Worm (Caenorhabditis elegans) whole organism, L1 larva: ENCODE results near the gene C05B5.2.
A peak's percentile ranks its signal among the peaks of the same experiment; 100 is the strongest.

Experiments
- C04F5.9 ChIP-seq: sonication (generic microtip); optimal IDR thresholded peaks from 2 replicates; lab custom pipeline; 2016; ENCODE audit warnings: missing genetic modification characterization, missing compliant biosample characterization
- C16A3.4 ChIP-seq: fragments of 150-350 bp; optimal IDR thresholded peaks from 2 replicates; lab custom pipeline; 2014; ENCODE audit warnings: missing biosample characterization, missing genetic modification characterization
- C34B4.2 ChIP-seq: sonication (generic microtip); optimal IDR thresholded peaks from 2 replicates; lab custom pipeline; 2017; ENCODE audit warnings: mild to moderate bottlenecking, missing genetic modification characterization, missing compliant biosample characterization
- Y116A8C.19 ChIP-seq: sonication (generic microtip); optimal IDR thresholded peaks from 2 replicates; lab custom pipeline; 2016; ENCODE audit warnings: missing compliant biosample characterization, missing genetic modification characterization, borderline replicate concordance
- alr-1 ChIP-seq: fragments of 200-800 bp; sonication (Bioruptor generic); optimal IDR thresholded peaks from 2 replicates; lab custom pipeline; 2018; ENCODE audit warnings: borderline replicate concordance, mild to moderate bottlenecking, missing genetic modification characterization, missing compliant biosample characterization
- aly-2 ChIP-seq: fragments of 150-350 bp; optimal IDR thresholded peaks from 2 replicates; lab custom pipeline; 2014; ENCODE audit warnings: missing biosample characterization, missing genetic modification characterization
- ama-1 ChIP-seq: fragments of 150-350 bp; optimal IDR thresholded peaks from 2 replicates; lab custom pipeline; 2014
- blmp-1 ChIP-seq: fragments of 150-350 bp; optimal IDR thresholded peaks from 2 replicates; lab custom pipeline; 2014; ENCODE audit warnings: missing biosample characterization, missing genetic modification characterization
- ceh-63 ChIP-seq: fragments of 200-800 bp; sonication (Bioruptor generic); optimal IDR thresholded peaks from 2 replicates; lab custom pipeline; 2018; ENCODE audit warnings: mild to moderate bottlenecking, missing genetic modification characterization, missing compliant biosample characterization
- ces-1 ChIP-seq: fragments of 150-350 bp; optimal IDR thresholded peaks from 2 replicates; lab custom pipeline; 2014; ENCODE audit warnings: missing biosample characterization, missing genetic modification reagents, missing genetic modification characterization
- dpl-1 ChIP-seq, 3 experiments: fragments of 150-350 bp in 2 of 3; sonication (generic microtip) in 1 of 3; optimal IDR thresholded peaks; 2 replicates each; lab custom pipeline; 2014 to 2017; ENCODE audit warnings: missing biosample characterization in 3 of 3, missing genetic modification characterization in 3 of 3, missing genetic modification reagents in 3 of 3
- dsc-1 ChIP-seq: sonication (generic microtip); optimal IDR thresholded peaks from 2 replicates; lab custom pipeline; 2016; ENCODE audit warnings: mild to moderate bottlenecking, missing genetic modification characterization, missing compliant biosample characterization
- efl-1 ChIP-seq, 4 experiments: fragments of 150-350 bp; optimal IDR thresholded peaks in 3 of 4; peaks in 1 of 4; 1 replicate in 1 of 4; 2 replicates in 3 of 4; lab custom pipeline; 2014; ENCODE audit warnings: missing biosample characterization in 2 of 4, missing genetic modification characterization in 2 of 4, missing genetic modification reagents in 2 of 4
- elt-2 ChIP-seq: sonication (generic microtip); optimal IDR thresholded peaks from 2 replicates; lab custom pipeline; 2016; ENCODE audit warnings: missing genetic modification characterization, mild to moderate bottlenecking, inconsistent platforms, missing compliant biosample characterization, missing genetic modification reagents
- elt-3 ChIP-seq, 6 experiments: fragments of 150-350 bp in 1 of 6; sonication (generic microtip); optimal IDR thresholded peaks; 2 replicates each; lab custom pipeline; 2017 to 2018; ENCODE audit warnings: missing biosample characterization in 6 of 6, missing genetic modification characterization in 6 of 6, inconsistent platforms in 1 of 6
- fkh-4 ChIP-seq: sonication (generic microtip); optimal IDR thresholded peaks from 2 replicates; lab custom pipeline; 2016; ENCODE audit warnings: missing compliant biosample characterization, missing genetic modification characterization, borderline replicate concordance
- fkh-8 ChIP-seq: sonication (generic microtip); optimal IDR thresholded peaks from 2 replicates; lab custom pipeline; 2016; ENCODE audit warnings: mild to moderate bottlenecking, missing genetic modification characterization, missing compliant biosample characterization
- grh-1 ChIP-seq: fragments of 200-800 bp; sonication (Bioruptor generic); IDR thresholded peaks from 2 replicates; pipeline ENCODE4 v1.3.6; 2022; ENCODE audit warnings: missing genetic modification reagents, missing genetic modification characterization, missing compliant biosample characterization
- hlh-17 ChIP-seq: fragments of 200-800 bp; sonication (Bioruptor generic); optimal IDR thresholded peaks from 2 replicates; lab custom pipeline; 2018; ENCODE audit warnings: missing genetic modification characterization, mild to moderate bottlenecking, missing compliant biosample characterization, moderate library complexity, borderline replicate concordance
- hpl-2 ChIP-seq: fragments of 150-350 bp; optimal IDR thresholded peaks from 2 replicates; lab custom pipeline; 2014; ENCODE audit warnings: missing biosample characterization, missing genetic modification reagents, missing genetic modification characterization
- irx-1 ChIP-seq: sonication (generic microtip); optimal IDR thresholded peaks from 2 replicates; lab custom pipeline; 2016; ENCODE audit warnings: missing genetic modification characterization, missing compliant biosample characterization
- jun-1 ChIP-seq: fragments of 150-350 bp; optimal IDR thresholded peaks from 2 replicates; lab custom pipeline; 2014; ENCODE audit warnings: missing biosample characterization, missing genetic modification reagents, missing genetic modification characterization
- lin-13 ChIP-seq: fragments of 150-350 bp; optimal IDR thresholded peaks from 2 replicates; lab custom pipeline; 2014; ENCODE audit warnings: missing biosample characterization, missing genetic modification reagents, missing genetic modification characterization
- lin-14 ChIP-seq: fragments of 200-800 bp; sonication (Bioruptor generic); optimal IDR thresholded peaks from 2 replicates; lab custom pipeline; 2018; ENCODE audit warnings: mild to moderate bottlenecking, missing genetic modification characterization, moderate library complexity, missing compliant biosample characterization
- lin-39 ChIP-seq: fragments of 150-350 bp; optimal IDR thresholded peaks from 2 replicates; lab custom pipeline; 2014; ENCODE audit warnings: missing biosample characterization, missing genetic modification reagents, missing genetic modification characterization
- lsy-2 ChIP-seq, 2 experiments: fragments of 150-350 bp; optimal IDR thresholded peaks; 2 replicates each; lab custom pipeline; 2014; ENCODE audit warnings: missing biosample characterization in 2 of 2, missing genetic modification characterization in 2 of 2
- mab-9 ChIP-seq: fragments of 200-800 bp; sonication (Bioruptor generic); IDR thresholded peaks from 2 replicates; pipeline ENCODE4 v1.3.6; 2022; ENCODE audit warnings: missing genetic modification reagents, missing genetic modification characterization, missing compliant biosample characterization
- mdl-1 ChIP-seq, 2 experiments: fragments of 150-350 bp; optimal IDR thresholded peaks; 2 replicates each; lab custom pipeline; 2014 to 2017; ENCODE audit warnings: missing biosample characterization in 2 of 2, missing genetic modification characterization in 2 of 2, inconsistent platforms in 1 of 2
- mep-1 ChIP-seq: fragments of 150-350 bp; optimal IDR thresholded peaks from 2 replicates; lab custom pipeline; 2014; ENCODE audit warnings: missing biosample characterization, missing genetic modification characterization
- nhr-12 ChIP-seq: sonication (generic microtip); optimal IDR thresholded peaks from 2 replicates; lab custom pipeline; 2017; ENCODE audit warnings: missing biosample characterization, missing genetic modification characterization
- nhr-237 ChIP-seq: fragments of 150-350 bp; optimal IDR thresholded peaks from 2 replicates; lab custom pipeline; 2014; ENCODE audit warnings: missing biosample characterization, missing genetic modification characterization
- nhr-85 ChIP-seq: sonication (generic microtip); peaks from one replicate; lab custom pipeline; 2016; ENCODE audit warnings: missing genetic modification characterization, inconsistent platforms, missing compliant biosample characterization
- nhr-90 ChIP-seq: sonication (generic microtip); optimal IDR thresholded peaks from 2 replicates; lab custom pipeline; 2016; ENCODE audit warnings: mild to moderate bottlenecking, missing genetic modification characterization, missing compliant biosample characterization; ENCODE audit not compliant: poor library complexity
- pqm-1 ChIP-seq: sonication (generic microtip); optimal IDR thresholded peaks from 3 replicates; lab custom pipeline; 2017; ENCODE audit warnings: missing biosample characterization, missing genetic modification characterization
- rnt-1 ChIP-seq: sonication (generic microtip); optimal IDR thresholded peaks from 2 replicates; lab custom pipeline; 2016; ENCODE audit warnings: mild to moderate bottlenecking, missing genetic modification characterization, moderate library complexity, missing compliant biosample characterization
- snu-23 ChIP-seq: sonication (generic microtip); optimal IDR thresholded peaks from 2 replicates; lab custom pipeline; 2016; ENCODE audit warnings: missing genetic modification characterization, missing compliant biosample characterization
- sox-4 ChIP-seq: sonication (generic microtip); optimal IDR thresholded peaks from 2 replicates; lab custom pipeline; 2016; ENCODE audit warnings: missing genetic modification characterization, missing compliant biosample characterization
- sptf-1 ChIP-seq: fragments of 150-350 bp; optimal IDR thresholded peaks from 2 replicates; lab custom pipeline; 2014; ENCODE audit warnings: missing biosample characterization, missing genetic modification characterization
- tbx-2 ChIP-seq: sonication (generic microtip); optimal IDR thresholded peaks from 2 replicates; lab custom pipeline; 2016; ENCODE audit warnings: missing genetic modification characterization, missing compliant biosample characterization
- tlp-1 ChIP-seq: fragments of 150-350 bp; optimal IDR thresholded peaks from 2 replicates; lab custom pipeline; 2014; ENCODE audit warnings: missing biosample characterization, missing genetic modification characterization
- unc-130 ChIP-seq: fragments of 150-350 bp; optimal IDR thresholded peaks from 2 replicates; lab custom pipeline; 2017; ENCODE audit warnings: missing biosample characterization, missing genetic modification characterization, inconsistent platforms
- unc-30 ChIP-seq: sonication (generic microtip); optimal IDR thresholded peaks from 2 replicates; lab custom pipeline; 2017; ENCODE audit warnings: missing biosample characterization, missing genetic modification characterization
- unc-62 ChIP-seq: fragments of 150-350 bp; optimal IDR thresholded peaks from 2 replicates; lab custom pipeline; 2014; ENCODE audit warnings: missing biosample characterization, missing genetic modification reagents, missing genetic modification characterization
- unc-86 ChIP-seq: sonication (generic microtip); optimal IDR thresholded peaks from 2 replicates; lab custom pipeline; 2016; ENCODE audit warnings: missing genetic modification characterization, missing compliant biosample characterization
- unc-98 ChIP-seq: fragments of 200-800 bp; sonication (Bioruptor generic); IDR thresholded peaks from 2 replicates; pipeline ENCODE4 v1.3.6; 2022; ENCODE audit warnings: missing genetic modification characterization, missing compliant biosample characterization
- vab-15 ChIP-seq: sonication (generic microtip); optimal IDR thresholded peaks from 2 replicates; lab custom pipeline; 2017; ENCODE audit warnings: missing genotype, mild to moderate bottlenecking, missing genetic modification characterization, missing compliant biosample characterization
- zag-1 ChIP-seq: fragments of 150-350 bp; optimal IDR thresholded peaks from 2 replicates; lab custom pipeline; 2014; ENCODE audit warnings: missing biosample characterization, missing genetic modification characterization

Gene C05B5.2

DNA sequence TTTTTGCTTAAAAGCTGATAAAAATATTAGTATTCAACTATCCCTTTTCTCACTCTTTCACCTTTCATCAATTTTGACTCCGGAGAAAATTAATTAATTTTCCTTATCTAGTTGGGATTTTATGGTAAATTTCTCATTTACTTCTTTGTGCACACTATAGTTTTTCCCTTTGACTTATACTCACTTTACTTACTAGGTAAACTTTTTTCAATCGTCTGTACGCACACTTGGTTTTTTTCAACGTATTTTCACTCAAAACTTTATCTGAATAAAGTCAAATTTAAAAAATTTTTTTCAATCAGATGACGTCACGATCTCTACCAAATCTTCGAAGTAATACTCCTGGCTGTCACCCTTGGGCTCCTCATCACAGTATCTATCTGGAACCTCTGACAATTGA is 11.8 kb upstream of the C05B5.2 start, which contains the start of gene C05B5.16:
TSS of gene C05B5.16 (plus strand) at position 301 of the 400 bp plus-strand sequence.
- TF ChIP-seq tlp-1 (tag; lab: Kevin White, UChicago) (no peak), lin-14 (no peak), alr-1 (no peak), lin-13 (GFP tag; lab: Kevin White, UChicago) (no peak), nhr-85 (tag; lab: Kevin White, UChicago) (no peak), sox-4 (tag; lab: Kevin White, UChicago) (no peak), mab-9 (GFP tag; lab: Robert Waterston, UW) (no peak), nhr-237 (tag; lab: Kevin White, UChicago) (no peak), aly-2 (no peak), nhr-90 (no peak), fkh-4 (tag; lab: Kevin White, UChicago) (no peak), unc-130 (no peak), mep-1 (tag; lab: Kevin White, UChicago) (no peak), elt-2 (tag; lab: Kevin White, UChicago) (no peak), C04F5.9 (tag; lab: Kevin White, UChicago) (no peak), hpl-2 (GFP tag; lab: Kevin White, UChicago) (no peak), snu-23 (GFP tag; lab: Kevin White, UChicago) (no peak), elt-3 (tag; optimal IDR thresholded peaks at IDR 0.05; lab: Kevin White, UChicago) (no peak), unc-86 (tag; lab: Kevin White, UChicago) (no peak)

DNA sequence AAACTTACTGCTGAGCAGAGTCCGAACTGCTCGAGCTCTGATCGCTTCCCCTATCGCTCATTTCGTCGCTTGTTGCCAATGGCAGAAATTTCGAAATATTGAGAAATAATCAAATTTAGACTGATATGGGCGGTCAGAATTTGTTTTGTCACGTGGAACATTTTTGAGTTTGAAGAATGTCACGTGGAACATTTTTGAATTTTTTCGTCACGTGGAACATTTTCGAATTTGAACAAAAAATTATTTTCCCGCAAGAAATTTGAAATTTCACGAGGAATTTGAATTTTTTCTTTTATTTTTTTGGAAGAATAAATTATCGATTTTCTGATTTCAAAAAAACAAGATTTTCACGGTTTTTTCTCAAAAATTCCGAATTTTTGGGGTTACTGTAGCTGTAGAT is 9.8 kb upstream of the C05B5.2 start, which contains the start of gene fbxa-155:
TSS of gene fbxa-155 (minus strand) at position 101 of the 400 bp plus-strand sequence.
- TF ChIP-seq jun-1 (tag; lab: Kevin White, UChicago) = no peak
- no peak for TF ChIP-seq ces-1
- no peak for TF ChIP-seq lsy-2 (tag; optimal IDR thresholded peaks at IDR 0.05; lab: Kevin White, UChicago)
- TF ChIP-seq nhr-90 = no peak
- no peak for TF ChIP-seq unc-30 (tag; lab: Kevin White, UChicago)
- TF ChIP-seq nhr-12 (tag; lab: Kevin White, UChicago) = no peak

DNA sequence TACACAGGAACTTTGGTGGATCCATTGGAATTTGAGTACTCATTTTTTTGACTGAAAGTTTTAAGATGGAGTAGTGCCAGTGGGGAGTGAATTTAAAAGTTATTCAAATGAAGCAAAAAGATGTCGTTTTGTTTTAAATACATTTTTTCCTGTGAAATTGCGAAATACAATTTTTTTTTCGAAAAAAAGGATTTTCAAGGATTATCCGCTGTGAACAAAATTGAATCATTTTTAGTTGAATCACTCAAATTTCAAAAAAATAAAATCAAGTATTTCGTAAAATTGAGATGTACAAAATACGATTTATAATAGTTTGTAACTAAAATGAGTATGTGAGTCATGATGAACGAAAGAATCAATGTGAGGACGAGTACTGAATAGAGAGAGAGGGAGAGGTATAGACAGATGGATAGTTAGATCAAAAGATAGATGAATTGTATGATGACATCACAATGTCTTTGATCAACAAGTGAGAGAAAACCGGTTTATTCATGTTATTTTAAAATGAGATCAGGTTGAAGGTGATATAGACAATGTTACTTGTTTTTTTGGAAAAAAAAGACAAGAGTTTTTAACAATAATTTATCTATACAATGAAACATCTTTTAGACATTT is 6.5 kb upstream of the C05B5.2 start, which contains the start of gene C05B5.8:
TSS of gene C05B5.8 (minus strand) at position 51 of the 615 bp plus-strand sequence.
- TF ChIP-seq aly-2 = no peak
- TF ChIP-seq elt-2 (tag; lab: Kevin White, UChicago) = no peak
- TF ChIP-seq unc-86 (tag; lab: Kevin White, UChicago) = no peak
- no peak for TF ChIP-seq unc-62
- TF ChIP-seq unc-98 (GFP tag; lab: Robert Waterston, UW) = no peak
- TF ChIP-seq tlp-1 (tag; lab: Kevin White, UChicago) = no peak
- no peak for TF ChIP-seq Y116A8C.19 (tag; lab: Kevin White, UChicago)
- no peak for TF ChIP-seq dsc-1 (tag; lab: Kevin White, UChicago)
- TF ChIP-seq nhr-12 (tag; lab: Kevin White, UChicago) = no peak
- no peak for TF ChIP-seq lin-39
- TF ChIP-seq C34B4.2 (tag; lab: Kevin White, UChicago) = no peak
- no peak for TF ChIP-seq hlh-17 (GFP tag; lab: Kevin White, UChicago)
- TF ChIP-seq tbx-2 (tag; lab: Kevin White, UChicago) = no peak
- no peak for TF ChIP-seq rnt-1
- TF ChIP-seq unc-130 = no peak
- peak; percentile 97 for TF ChIP-seq grh-1 (GFP tag; lab: Robert Waterston, UW)
- peak; percentile 74 for TF ChIP-seq snu-23 (GFP tag; lab: Kevin White, UChicago)
- TF ChIP-seq nhr-85 (tag; lab: Kevin White, UChicago) = peak; percentile 97
- TF ChIP-seq lsy-2 (tag; optimal IDR thresholded peaks at IDR 0.05; lab: Kevin White, UChicago) = peak; percentile 12 to 53
- TF ChIP-seq fkh-8 (tag; lab: Kevin White, UChicago) = no peak
- peak; percentile 46 for TF ChIP-seq blmp-1 (tag; lab: Kevin White, UChicago)
- TF ChIP-seq irx-1 = no peak
- TF ChIP-seq C16A3.4 (tag; lab: Kevin White, UChicago) = peak; percentile 34
- peak; percentile 49 for TF ChIP-seq vab-15
- peak in 1 of 2 experiments; percentile 28 for TF ChIP-seq efl-1 (optimal IDR thresholded peaks at IDR 0.05; lab: Kevin White, UChicago)
- peak in 1 of 2 experiments; percentile 59 for TF ChIP-seq efl-1 (GFP tag; optimal IDR thresholded peaks at IDR 0.05 in 1 of 2; lab: Kevin White, UChicago)
- TF ChIP-seq pqm-1 = no peak
- TF ChIP-seq hpl-2 (GFP tag; lab: Kevin White, UChicago) = no peak
- no peak for TF ChIP-seq sptf-1 (tag; lab: Kevin White, UChicago)
- no peak for TF ChIP-seq mdl-1 (tag; optimal IDR thresholded peaks at IDR 0.05; lab: Kevin White, UChicago)
- no peak for TF ChIP-seq ceh-63 (GFP tag; lab: Kevin White, UChicago)
- TF ChIP-seq dpl-1 (GFP tag; optimal IDR thresholded peaks at IDR 0.05; lab: Kevin White, UChicago) = peak in 2 of 3 experiments; percentile 8 to 10
- no peak for TF ChIP-seq zag-1 (tag; lab: Kevin White, UChicago)
- no peak for TF ChIP-seq ama-1 (lab: Kevin White, UChicago)
- TF ChIP-seq mep-1 (tag; lab: Kevin White, UChicago) = peak; percentile 13
- no peak for TF ChIP-seq sox-4 (tag; lab: Kevin White, UChicago)
